Worm (Caenorhabditis elegans) whole organism, midembryonic: Measurements from ENCODE around the gene T21D12.14.
"Not testable (repeated sequence)": the region's sequence is repeated elsewhere in the genome, so short reads cannot be mapped to it uniquely, and the experiment has no call there.

Source experiments
- cog-1 ChIP-seq: sonication (generic microtip); optimal IDR thresholded peaks from 2 replicates; lab custom pipeline; 2016; ENCODE audit warnings: missing genetic modification characterization, missing compliant biosample characterization
- med-1 ChIP-seq: sonication (generic microtip); optimal IDR thresholded peaks from 2 replicates; lab custom pipeline; 2017; ENCODE audit warnings: missing genetic modification characterization, mild to moderate bottlenecking, missing compliant biosample characterization, antibody characterized with exemption, missing genetic modification reagents; ENCODE audit not compliant: insufficient read depth
- tab-1 ChIP-seq: fragments of 200-800 bp; sonication (Bioruptor generic); IDR thresholded peaks from 2 replicates; pipeline ENCODE4 v1.3.6; 2022; ENCODE audit warnings: missing genetic modification characterization, missing compliant biosample characterization
- ztf-29 ChIP-seq: fragments of 200-800 bp; sonication (Bioruptor generic); IDR thresholded peaks from 2 replicates; pipeline ENCODE4 v1.3.6; 2022; ENCODE audit warnings: missing genetic modification reagents, missing genetic modification characterization, missing compliant biosample characterization

DNA sequence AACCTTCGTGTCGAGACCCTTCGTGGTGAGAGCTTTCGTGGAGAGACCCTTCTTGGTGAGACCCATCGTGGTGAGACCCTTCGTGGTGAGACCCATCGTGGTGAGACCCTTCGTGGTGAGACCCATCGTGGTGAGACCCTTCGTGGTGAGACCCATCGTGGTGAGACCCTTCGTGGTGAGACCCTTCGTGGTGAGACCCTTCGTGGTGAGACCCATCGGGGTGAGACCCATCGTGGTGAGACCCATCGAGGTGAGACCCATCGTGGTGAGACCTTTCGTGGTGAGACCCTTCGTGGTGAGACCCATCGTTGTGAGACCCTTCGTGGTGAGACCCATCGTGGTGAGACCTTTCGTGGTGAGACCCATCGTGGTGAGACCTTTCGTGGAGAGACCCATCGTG is 6.7 kb downstream of the T21D12.14 start:
- TF ChIP-seq ztf-29 (GFP tag; lab: Robert Waterston, UW); med-1 (GFP tag; lab: Kevin White, UChicago); cog-1 (tag; lab: Kevin White, UChicago); tab-1 (GFP tag; lab: Robert Waterston, UW): not testable (repeated sequence)
